Fruit fly (Drosophila melanogaster): ENCODE data around the gene CtsB.

CtsB gene

dm6 chrX:13788973-13789682, 7.2 kb upstream of the CtsB start (continued):
- no peak for TF ChIP-seq ftz-f1 (GFP tag; optimal IDR thresholded peaks at IDR 0.05)
- TF ChIP-seq dm (GFP tag; optimal IDR thresholded peaks at IDR 0.05) = no peak
- no peak for TF ChIP-seq CG32772 (GFP tag; IDR thresholded peaks at IDR 0.05)
- peak; percentile 17 for TF ChIP-seq CG10267 (tag; optimal IDR thresholded peaks at IDR 0.05)
- TF ChIP-seq CG4820 (GFP tag; optimal IDR thresholded peaks at IDR 0.05) = no peak
- peak; percentile 40 for TF ChIP-seq unpg (GFP tag; optimal IDR thresholded peaks at IDR 0.05)
- TF ChIP-seq ase (GFP tag; IDR thresholded peaks at IDR 0.05) = no peak
- TF ChIP-seq CG43689 (GFP tag; IDR thresholded peaks at IDR 0.05) = no peak
- no peak for TF ChIP-seq tup (GFP tag; optimal IDR thresholded peaks at IDR 0.05)
- no peak for TF ChIP-seq CG10321 (GFP tag; IDR thresholded peaks at IDR 0.05)
- TF ChIP-seq CG10565 (GFP tag; optimal IDR thresholded peaks at IDR 0.05) = no peak
- no peak for TF ChIP-seq CG7963 (GFP tag; IDR thresholded peaks at IDR 0.05; ENCODE audit: partially characterized antibody)
- peak; percentile 81 for TF ChIP-seq Med (GFP tag)
- no peak for TF ChIP-seq ems (GFP tag; optimal IDR thresholded peaks at IDR 0.05)
- TF ChIP-seq CG13296 (GFP tag; optimal IDR thresholded peaks at IDR 0.05) = no peak
- TF ChIP-seq CG8478 (optimal IDR thresholded peaks at IDR 0.05) = no peak
- no peak for TF ChIP-seq CG15479 (GFP tag; optimal IDR thresholded peaks at IDR 0.05)
- no peak for TF ChIP-seq trem (tag; optimal IDR thresholded peaks at IDR 0.05)
- peak; percentile 42 for TF ChIP-seq Side (GFP tag; optimal IDR thresholded peaks at IDR 0.05)
- no peak for TF ChIP-seq Trl (optimal IDR thresholded peaks at IDR 0.05)
- no peak for TF ChIP-seq Trl (GFP tag; optimal IDR thresholded peaks at IDR 0.05)
- no peak for TF ChIP-seq chinmo (GFP tag; IDR thresholded peaks at IDR 0.05; ENCODE audit: partially characterized antibody)
- TF ChIP-seq Hand (GFP tag; optimal IDR thresholded peaks at IDR 0.05) = peak; percentile 11
- TF ChIP-seq CG2889 (GFP tag; IDR thresholded peaks at IDR 0.05) = no peak
- no peak for TF ChIP-seq CG9609 (GFP tag; optimal IDR thresholded peaks at IDR 0.05)
- TF ChIP-seq dpn (GFP tag; optimal IDR thresholded peaks at IDR 0.05) = peak; percentile 22 to 45
- no peak for TF ChIP-seq Sry-δ (GFP tag; optimal IDR thresholded peaks at IDR 0.05)
- no peak for TF ChIP-seq HmgD (GFP tag; optimal IDR thresholded peaks at IDR 0.05)
- TF ChIP-seq CG12219 (GFP tag; optimal IDR thresholded peaks at IDR 0.05) = peak; percentile 38
- TF ChIP-seq B-H2 (GFP tag; optimal IDR thresholded peaks at IDR 0.05) = no peak
- no peak for TF ChIP-seq danr (GFP tag; IDR thresholded peaks at IDR 0.05)
- TF ChIP-seq dmrt11E (tag; optimal IDR thresholded peaks at IDR 0.05) = no peak
- no peak for TF ChIP-seq vfl (GFP tag; optimal IDR thresholded peaks at IDR 0.05)
- TF ChIP-seq Vsx1 (GFP tag; optimal IDR thresholded peaks at IDR 0.05) = no peak
- no peak for TF ChIP-seq Poxn (GFP tag; IDR thresholded peaks at IDR 0.05)
- TF ChIP-seq tin (GFP tag; optimal IDR thresholded peaks at IDR 0.05) = peak; percentile 15
- TF ChIP-seq mld (GFP tag; IDR thresholded peaks at IDR 0.05; ENCODE audit: partially characterized antibody) = no peak
- no peak for TF ChIP-seq GATAe (GFP tag; conservative IDR thresholded peaks at IDR 0.05)
- TF ChIP-seq Dp (GFP tag; optimal IDR thresholded peaks at IDR 0.05) = no peak
- TF ChIP-seq ind (GFP tag; optimal IDR thresholded peaks at IDR 0.05) = peak; percentile 35
- no peak for TF ChIP-seq CG6272 (GFP tag; IDR thresholded peaks at IDR 0.05)
- no peak for TF ChIP-seq ash1 (GFP tag; optimal IDR thresholded peaks at IDR 0.05)
- TF ChIP-seq da (GFP tag; optimal IDR thresholded peaks at IDR 0.05) = no peak
- no peak for TF ChIP-seq CG2199 (GFP tag; IDR thresholded peaks at IDR 0.05)
- no peak for TF ChIP-seq emc (GFP tag; optimal IDR thresholded peaks at IDR 0.05)
- TF ChIP-seq Oli (tag; optimal IDR thresholded peaks at IDR 0.05) = peak; percentile 58
- TF ChIP-seq CG3281 (GFP tag; optimal IDR thresholded peaks at IDR 0.05) = peak; percentile 21
- no peak for TF ChIP-seq pan (optimal IDR thresholded peaks at IDR 0.05)
- TF ChIP-seq pan (GFP tag; optimal IDR thresholded peaks at IDR 0.05 in 1 of 2, IDR thresholded peaks at IDR 0.05 in 1 of 2) = peak in 1 of 2 experiments; percentile 53
- no peak for TF ChIP-seq CG6689 (GFP tag; IDR thresholded peaks at IDR 0.05)
- no peak for TF ChIP-seq CG11696 (GFP tag; IDR thresholded peaks at IDR 0.05)
- no peak for TF ChIP-seq MBD-R2 (GFP tag; IDR thresholded peaks at IDR 0.05)
